Worm (Caenorhabditis elegans): ENCODE results near the gene aqp-10.

Gene aqp-10

ce11 chrII:9757651-9758282 lies 11.9 kb downstream of the aqp-10 start, which contains the start of gene shk-1:
Gene shk-1 (plus strand): TSS chrII:9758232.
- TF ChIP-seq unc-39 (tag; optimal IDR thresholded peaks at IDR 0.05) = no peak
- TF ChIP-seq lin-15B (tag; optimal IDR thresholded peaks at IDR 0.05) = no peak
- TF ChIP-seq R02D3.7 (tag; optimal IDR thresholded peaks at IDR 0.05) = no peak
- TF ChIP-seq nfya-1 (tag; optimal IDR thresholded peaks at IDR 0.05; ENCODE audit: insufficient read depth) = peak; percentile 31
- no peak for TF ChIP-seq ztf-4 (tag; optimal IDR thresholded peaks at IDR 0.05)
- no peak for TF ChIP-seq tbx-2 (tag; optimal IDR thresholded peaks at IDR 0.05)
- TF ChIP-seq ceh-9 (tag; optimal IDR thresholded peaks at IDR 0.05) = no peak
- no peak for TF ChIP-seq nhr-23 (tag; optimal IDR thresholded peaks at IDR 0.05)
- no peak for TF ChIP-seq pqm-1 (tag; optimal IDR thresholded peaks at IDR 0.05)
- no peak for TF ChIP-seq jun-1 (tag; optimal IDR thresholded peaks at IDR 0.05)
- TF ChIP-seq ama-1 (optimal IDR thresholded peaks at IDR 0.05) = no peak
- TF ChIP-seq egl-27 (tag; optimal IDR thresholded peaks at IDR 0.05) = no peak
- TF ChIP-seq egl-5 (tag; optimal IDR thresholded peaks at IDR 0.05) = no peak
- no peak for TF ChIP-seq unc-62 (GFP tag; optimal IDR thresholded peaks at IDR 0.05)
- peak; percentile 40 for TF ChIP-seq nhr-11 (tag; optimal IDR thresholded peaks at IDR 0.05)
- no peak for TF ChIP-seq nhr-237 (tag; optimal IDR thresholded peaks at IDR 0.05)

- TF ChIP-seq unc-39 (tag; optimal IDR thresholded peaks at IDR 0.05) (no peak), fkh-10 (GFP tag; optimal IDR thresholded peaks at IDR 0.05) (peak; percentile 45), pha-4 (tag; optimal IDR thresholded peaks at IDR 0.05) (no peak)
Measured at ce11 chrII:9755425-9755824, 14.2 kb downstream of the aqp-10 start.

ce11 chrII:9753730-9754129 lies 15.9 kb downstream of the aqp-10 start, which contains the start of gene ZK1321.1:
Gene ZK1321.1 (plus strand): TSS chrII:9754030.
- TF ChIP-seq ceh-9 (tag; optimal IDR thresholded peaks at IDR 0.05) (no peak), nhr-76 (tag; optimal IDR thresholded peaks at IDR 0.05) (no peak), unc-39 (tag; optimal IDR thresholded peaks at IDR 0.05) (no peak), ZK546.5 (tag; optimal IDR thresholded peaks at IDR 0.05) (no peak), nhr-43 (tag; optimal IDR thresholded peaks at IDR 0.05; ENCODE audit: poor library complexity, severe bottlenecking) (no peak), snpc-4 (tag; optimal IDR thresholded peaks at IDR 0.05) (no peak), elt-2 (tag; optimal IDR thresholded peaks at IDR 0.05) (no peak), nhr-12 (tag; optimal IDR thresholded peaks at IDR 0.05) (no peak), aly-2 (tag; optimal IDR thresholded peaks at IDR 0.05) (no peak), ztf-4 (tag; optimal IDR thresholded peaks at IDR 0.05) (no peak), fos-1 (tag; optimal IDR thresholded peaks at IDR 0.05) (no peak), nhr-28 (tag; optimal IDR thresholded peaks at IDR 0.05) (no peak), ceh-28 (tag; optimal IDR thresholded peaks at IDR 0.05) (no peak), pqm-1 (tag; optimal IDR thresholded peaks at IDR 0.05) (no peak), pha-4 (tag; optimal IDR thresholded peaks at IDR 0.05) (no peak), ama-1 (optimal IDR thresholded peaks at IDR 0.05) (no peak)

ce11 chrII:9753056-9753455 lies 16.6 kb downstream of the aqp-10 start, which contains the start of gene Y53C12B.7:
Gene Y53C12B.7 (minus strand): TSS chrII:9753218.
- TF ChIP-seq nfya-1 (tag; optimal IDR thresholded peaks at IDR 0.05; ENCODE audit: insufficient read depth) (no peak), sea-2 (GFP tag; optimal IDR thresholded peaks at IDR 0.05) (no peak), nhr-12 (tag; optimal IDR thresholded peaks at IDR 0.05) (no peak), nhr-77 (tag; optimal IDR thresholded peaks at IDR 0.05) (no peak), ceh-28 (tag; optimal IDR thresholded peaks at IDR 0.05) (no peak), ZK546.5 (tag; optimal IDR thresholded peaks at IDR 0.05) (no peak), fkh-10 (GFP tag; optimal IDR thresholded peaks at IDR 0.05) (no peak), ceh-82 (tag; optimal IDR thresholded peaks at IDR 0.05) (no peak)

- TF ChIP-seq nhr-23 (tag; optimal IDR thresholded peaks at IDR 0.05) (peak; percentile 71), nhr-28 (tag; optimal IDR thresholded peaks at IDR 0.05) (no peak), nhr-43 (tag; optimal IDR thresholded peaks at IDR 0.05; ENCODE audit: poor library complexity, severe bottlenecking) (peak; percentile 81)
Measured at ce11 chrII:9752278-9752677, 17.4 kb downstream of the aqp-10 start.

ce11 chrII:9746069-9746468 lies 23.6 kb downstream of the aqp-10 start, which contains the start of the genes Y53C12B.1 and nos-3:
Gene Y53C12B.1 (minus strand): TSS chrII:9746078.
Gene nos-3 (plus strand): TSS chrII:9746316.
- peak; percentile 97 for TF ChIP-seq nfya-1 (tag; optimal IDR thresholded peaks at IDR 0.05; ENCODE audit: insufficient read depth)
- no peak for TF ChIP-seq ceh-82 (tag; optimal IDR thresholded peaks at IDR 0.05)
- TF ChIP-seq lin-39 (tag; optimal IDR thresholded peaks at IDR 0.05) = peak; percentile 92
- TF ChIP-seq nhr-25 (tag; optimal IDR thresholded peaks at IDR 0.05) = peak; percentile 88
- TF ChIP-seq skn-1 (tag; optimal IDR thresholded peaks at IDR 0.05) = peak; percentile 73
- TF ChIP-seq R02D3.7 (tag; optimal IDR thresholded peaks at IDR 0.05) = peak; percentile 96
- TF ChIP-seq lsy-12 (tag; optimal IDR thresholded peaks at IDR 0.05) = no peak
- TF ChIP-seq snpc-4 (tag; optimal IDR thresholded peaks at IDR 0.05) = peak; percentile 66
- TF ChIP-seq fkh-10 (GFP tag; optimal IDR thresholded peaks at IDR 0.05) = peak; percentile 12
- peak; percentile 71 for TF ChIP-seq pqm-1 (tag; optimal IDR thresholded peaks at IDR 0.05)
- TF ChIP-seq pha-4 (tag; optimal IDR thresholded peaks at IDR 0.05) = peak; percentile 93
- TF ChIP-seq nhr-23 (tag; optimal IDR thresholded peaks at IDR 0.05) = peak; percentile 91
- TF ChIP-seq lin-15B (tag; optimal IDR thresholded peaks at IDR 0.05) = peak; percentile 88
- TF ChIP-seq hmg-11 (tag; optimal IDR thresholded peaks at IDR 0.05) = peak; percentile 60
- TF ChIP-seq nhr-43 (tag; optimal IDR thresholded peaks at IDR 0.05; ENCODE audit: poor library complexity, severe bottlenecking) = peak; percentile 69
- no peak for TF ChIP-seq ztf-4 (tag; optimal IDR thresholded peaks at IDR 0.05)
- no peak for TF ChIP-seq jun-1 (tag; optimal IDR thresholded peaks at IDR 0.05)
- TF ChIP-seq elt-2 (tag; optimal IDR thresholded peaks at IDR 0.05) = peak; percentile 55
- TF ChIP-seq egl-5 (tag; optimal IDR thresholded peaks at IDR 0.05) = peak; percentile 79
- TF ChIP-seq nhr-77 (tag; optimal IDR thresholded peaks at IDR 0.05) = no peak
- peak; percentile 64 for TF ChIP-seq ceh-28 (tag; optimal IDR thresholded peaks at IDR 0.05)
- TF ChIP-seq elt-1 (tag; optimal IDR thresholded peaks at IDR 0.05) = peak; percentile 54

Measured in whole organism, L3 larva.